Worm (Caenorhabditis elegans) whole organism, late embryonic: Measurements from ENCODE around the gene his-32.

Source experiments
- F13H6.1 ChIP-seq: sonication (generic microtip); optimal IDR thresholded peaks from 2 replicates; lab custom pipeline; 2016; ENCODE audit warnings: missing genetic modification characterization, missing compliant biosample characterization
- K02D7.2 ChIP-seq: sonication (generic microtip); optimal IDR thresholded peaks from 2 replicates; lab custom pipeline; 2017; ENCODE audit warnings: mild to moderate bottlenecking, missing genetic modification characterization, missing compliant biosample characterization
- nfya-1 ChIP-seq: sonication (generic microtip); optimal IDR thresholded peaks from 2 replicates; lab custom pipeline; 2017; ENCODE audit warnings: missing genetic modification characterization, mild to moderate bottlenecking, missing compliant biosample characterization, antibody characterized with exemption, moderate library complexity
- pqm-1 ChIP-seq: sonication (generic microtip); optimal IDR thresholded peaks from 2 replicates; lab custom pipeline; 2016; ENCODE audit warnings: missing genetic modification characterization, missing compliant biosample characterization
- unc-55 ChIP-seq: sonication (generic microtip); optimal IDR thresholded peaks from 2 replicates; lab custom pipeline; 2017; ENCODE audit warnings: missing biosample characterization, missing genetic modification reagents, missing genetic modification characterization
- unc-86 ChIP-seq: sonication (generic microtip); optimal IDR thresholded peaks from 2 replicates; lab custom pipeline; 2016; ENCODE audit warnings: missing genetic modification characterization, missing compliant biosample characterization
- ztf-16 ChIP-seq: sonication (generic microtip); optimal IDR thresholded peaks from 2 replicates; lab custom pipeline; 2017; ENCODE audit warnings: missing genetic modification characterization, missing compliant biosample characterization

DNA sequence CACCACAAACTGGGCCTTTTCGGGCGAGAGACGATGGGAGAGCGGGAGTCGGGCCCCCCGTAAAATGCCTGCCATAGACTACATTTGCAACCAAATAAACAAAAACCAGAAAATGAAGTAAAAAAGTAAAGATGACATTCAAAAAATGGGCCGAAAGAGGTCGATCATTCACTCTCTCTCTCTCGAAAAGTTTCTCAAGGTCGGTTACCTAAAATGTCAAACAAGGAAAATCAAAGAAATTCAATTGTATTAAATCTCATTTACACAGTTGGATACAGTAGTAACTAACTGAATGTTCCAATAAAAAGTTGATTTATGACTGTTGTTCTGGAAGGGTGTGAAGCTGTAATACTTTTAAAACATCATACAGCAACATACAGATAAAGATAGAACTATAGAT is 15.3 kb upstream of the his-32 start:
- TF ChIP-seq K02D7.2 (tag; lab: Kevin White, UChicago): no peak
- no peak for TF ChIP-seq unc-86 (tag; lab: Kevin White, UChicago)
- no peak for TF ChIP-seq F13H6.1 (tag; lab: Kevin White, UChicago)
- no peak for TF ChIP-seq unc-55 (GFP tag; lab: Kevin White, UChicago)
- no peak for TF ChIP-seq nfya-1 (tag; lab: Kevin White, UChicago)
- TF ChIP-seq ztf-16: no peak
- TF ChIP-seq pqm-1 (tag; lab: Kevin White, UChicago): no peak
